Worm (Caenorhabditis elegans) whole organism, young adult: ENCODE results near the gene Y45F10C.1.

Source experiments
- D2030.7 ChIP-seq: fragments of 200-800 bp; sonication (Bioruptor generic); IDR thresholded peaks from 2 replicates; pipeline ENCODE4 v1.3.6; 2022; ENCODE audit warnings: missing genetic modification reagents, missing genetic modification characterization, missing compliant biosample characterization
- F37B4.10 ChIP-seq: fragments of 200-800 bp; sonication (Bioruptor generic); IDR thresholded peaks from 2 replicates; pipeline ENCODE4 v1.3.6; 2022; ENCODE audit warnings: missing genetic modification characterization, missing compliant biosample characterization
- aptf-2 ChIP-seq: fragments of 200-800 bp; sonication (Bioruptor generic); conservative IDR thresholded peaks from 2 replicates; pipeline ENCODE4 v1.3.6; 2022; ENCODE audit warnings: missing genetic modification reagents, missing genetic modification characterization, missing compliant biosample characterization
- attf-3 ChIP-seq: fragments of 200-800 bp; sonication (Bioruptor generic); conservative IDR thresholded peaks from 2 replicates; pipeline ENCODE4 v1.3.6; 2022; ENCODE audit warnings: missing genetic modification reagents, missing genetic modification characterization, missing compliant biosample characterization
- ceh-40 ChIP-seq: fragments of 200-800 bp; sonication (Bioruptor generic); IDR thresholded peaks from 2 replicates; pipeline ENCODE4 v1.3.6; 2022; ENCODE audit warnings: missing genetic modification characterization, missing compliant biosample characterization
- dpl-1 ChIP-seq: fragments of 150-350 bp; optimal IDR thresholded peaks from 2 replicates; lab custom pipeline; 2014; ENCODE audit warnings: missing biosample characterization, missing genetic modification reagents, missing genetic modification characterization
- him-1 ChIP-seq: sonication (generic microtip); optimal IDR thresholded peaks from 2 replicates; lab custom pipeline; 2016; ENCODE audit warnings: missing genotype, missing genetic modification reagents, missing genetic modification characterization, missing compliant biosample characterization
- lsl-1 ChIP-seq: fragments of 200-800 bp; sonication (Bioruptor generic); optimal IDR thresholded peaks from 2 replicates; lab custom pipeline; 2018; ENCODE audit warnings: mild to moderate bottlenecking, missing genetic modification characterization, moderate library complexity, missing compliant biosample characterization
- pha-4 ChIP-seq: fragments of 150-350 bp; sonication (generic microtip); optimal IDR thresholded peaks from 2 replicates; lab custom pipeline; 2014; ENCODE audit warnings: missing biosample characterization, missing genetic modification reagents, missing genetic modification characterization
- rec-8 ChIP-seq, 2 experiments: sonication (generic microtip); optimal IDR thresholded peaks; 2 replicates each; lab custom pipeline; 2016; ENCODE audit warnings: mild to moderate bottlenecking in 2 of 2, missing genetic modification characterization in 2 of 2, missing genetic modification reagents in 2 of 2, missing genotype in 2 of 2, missing biosample characterization in 1 of 2, missing compliant biosample characterization in 1 of 2, moderate library complexity in 1 of 2
- ztf-3 ChIP-seq: fragments of 200-800 bp; sonication (Bioruptor generic); optimal IDR thresholded peaks from 2 replicates; lab custom pipeline; 2018; ENCODE audit warnings: mild to moderate bottlenecking, missing genetic modification characterization, missing compliant biosample characterization

DNA sequence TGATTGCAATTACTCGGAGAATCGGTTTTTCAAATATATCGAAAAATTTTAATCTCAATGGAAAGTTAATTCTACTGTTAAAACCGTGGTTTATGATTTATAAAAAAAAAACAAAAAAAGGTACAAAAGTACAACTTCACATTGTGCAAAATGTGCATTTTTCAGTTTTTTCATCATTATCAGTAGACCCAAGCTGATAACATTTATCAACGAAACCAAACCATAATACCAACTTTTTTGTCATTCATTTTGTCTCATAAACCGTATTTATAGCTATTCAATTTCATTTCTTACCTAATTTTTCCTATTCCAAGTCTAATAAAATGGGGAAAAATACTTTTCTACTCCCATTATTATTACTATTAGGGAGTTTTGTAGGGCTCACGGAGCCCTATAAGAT lies 20.3 kb downstream of the Y45F10C.1 start, which contains the start of gene ugt-22:
- TF ChIP-seq D2030.7 (GFP tag; lab: Robert Waterston, UW): no peak
- no peak for TF ChIP-seq F37B4.10 (GFP tag; lab: Robert Waterston, UW)
- TF ChIP-seq ztf-3 (GFP tag; lab: Kevin White, UChicago): no peak
- no peak for TF ChIP-seq attf-3 (GFP tag; lab: Robert Waterston, UW)
- no peak for TF ChIP-seq aptf-2 (GFP tag; lab: Robert Waterston, UW)
- TF ChIP-seq ceh-40 (GFP tag; lab: Robert Waterston, UW): no peak
- TF ChIP-seq lsl-1: no peak
- no peak for TF ChIP-seq dpl-1 (GFP tag; lab: Kevin White, UChicago)
- TF ChIP-seq pha-4 (tag; lab: Kevin White, UChicago): no peak
- no peak for TF ChIP-seq rec-8 (tag; optimal IDR thresholded peaks at IDR 0.05; lab: Kevin White, UChicago)
- no peak for TF ChIP-seq him-1 (tag; lab: Kevin White, UChicago)
